Fruit fly (Drosophila melanogaster) S2 (cell line): ENCODE results near the gene TORIP.

Experiments
- CG8478 ChIP-seq: fragments of >200 bp; optimal IDR thresholded peaks from 2 replicates; lab custom pipeline; 2018
- CTCF ChIP-seq, 2 experiments: fragments of >200 bp; optimal IDR thresholded peaks; 2 replicates each; lab custom pipeline; 2018

DNA sequence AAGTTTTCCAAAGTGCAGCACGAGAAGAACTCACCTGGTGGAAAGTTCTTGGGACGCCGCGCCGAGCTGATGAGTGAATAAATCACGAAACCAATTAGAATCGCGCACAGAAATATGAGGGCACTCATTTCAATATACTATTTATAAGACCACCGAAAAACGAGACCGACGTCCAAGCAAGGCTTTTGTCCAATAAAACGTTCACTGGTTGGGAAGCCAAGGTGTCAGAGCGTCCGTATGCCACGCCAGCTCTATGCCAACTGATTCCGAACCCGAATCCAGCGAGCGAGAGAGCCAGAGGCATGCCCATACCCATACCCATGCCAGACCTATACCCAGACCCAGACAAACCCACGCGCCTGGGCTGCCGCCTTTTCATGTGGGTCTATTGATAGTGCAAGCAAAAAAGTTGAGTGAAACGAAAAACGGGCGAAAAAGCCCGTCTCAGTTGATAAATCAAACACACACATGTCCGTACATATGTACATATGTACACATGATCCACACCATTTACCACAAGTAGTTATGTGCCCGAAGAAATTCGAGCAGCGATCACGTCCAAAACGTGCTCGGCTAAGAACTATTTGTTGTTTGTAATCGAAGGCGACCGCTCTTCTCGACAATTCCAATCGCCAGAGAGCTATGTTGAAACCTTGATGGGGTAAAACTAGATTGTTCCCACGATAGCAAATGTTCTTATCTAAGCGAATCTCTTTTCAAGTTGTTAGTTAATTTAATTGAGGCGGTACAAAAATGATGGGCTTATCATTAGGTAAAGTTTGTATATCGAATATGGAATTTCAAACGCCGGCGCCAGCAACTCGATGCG, 8.4 kb upstream of the TORIP start, which contains the start of gene Cyp305a1:
- TF ChIP-seq CTCF (optimal IDR thresholded peaks at IDR 0.05; lab: Kevin White, UChicago) (no peak), CG8478 (lab: Kevin White, UChicago) (no peak)
